Worm (Caenorhabditis elegans): Measurements from ENCODE around the gene unc-27.

Gene unc-27

DNA sequence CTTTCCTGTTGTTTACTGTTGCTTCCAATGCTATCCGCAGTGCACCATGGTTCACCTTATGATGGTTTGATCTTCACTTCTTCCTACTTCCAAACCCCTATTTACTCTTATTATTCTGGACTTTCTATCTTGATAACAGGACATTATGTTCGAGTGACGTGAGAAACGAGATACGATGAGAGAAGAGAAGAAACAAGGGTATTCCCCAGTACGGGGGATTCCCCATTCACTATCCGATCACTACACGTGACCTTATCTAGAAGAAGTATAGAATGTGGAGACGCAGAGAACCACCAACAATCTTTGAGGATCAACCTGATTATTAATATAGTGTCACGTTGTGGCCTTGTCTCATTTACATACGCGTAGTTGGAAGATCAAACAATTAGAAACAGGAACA is 36.7 kb upstream of the unc-27 start (continued):
- TF ChIP-seq unc-98 (GFP tag; IDR thresholded peaks at IDR 0.05) (no peak), efl-3 (GFP tag; optimal IDR thresholded peaks at IDR 0.05) (no peak), ceh-8 (GFP tag; optimal IDR thresholded peaks at IDR 0.05) (no peak), mab-9 (GFP tag; IDR thresholded peaks at IDR 0.05) (no peak), tbx-2 (tag; optimal IDR thresholded peaks at IDR 0.05) (peak; percentile 13), F16B12.6 (tag; optimal IDR thresholded peaks at IDR 0.05) (no peak), isw-1 (GFP tag; IDR thresholded peaks at IDR 0.05) (no peak), alr-1 (tag; optimal IDR thresholded peaks at IDR 0.05; ENCODE audit: borderline replicate concordance) (no peak), dsc-1 (tag; optimal IDR thresholded peaks at IDR 0.05) (no peak), lin-39 (tag; optimal IDR thresholded peaks at IDR 0.05) (no peak), mdl-1 (tag; optimal IDR thresholded peaks at IDR 0.05) (peak in 1 of 2 experiments; percentile 61), nhr-71 (tag; optimal IDR thresholded peaks at IDR 0.05) (peak; percentile 58), snu-23 (GFP tag; optimal IDR thresholded peaks at IDR 0.05) (peak; percentile 36), zip-4 (GFP tag; optimal IDR thresholded peaks at IDR 0.05) (no peak), sptf-1 (tag; optimal IDR thresholded peaks at IDR 0.05) (no peak), egl-13 (tag; optimal IDR thresholded peaks at IDR 0.05) (no peak), ztf-4 (tag; optimal IDR thresholded peaks at IDR 0.05) (peak; percentile 11), nhr-90 (tag; optimal IDR thresholded peaks at IDR 0.05; ENCODE audit: poor library complexity) (peak; percentile 20), elt-3 (tag; optimal IDR thresholded peaks at IDR 0.05) (peak in 3 of 6 experiments; percentile 13 to 93 (median 75)), nhr-20 (tag; optimal IDR thresholded peaks at IDR 0.05) (peak; percentile 60), ama-1 (optimal IDR thresholded peaks at IDR 0.05) (no peak), aha-1 (tag; optimal IDR thresholded peaks at IDR 0.05) (no peak), pag-3 (tag; optimal IDR thresholded peaks at IDR 0.05; ENCODE audit: borderline replicate concordance, insufficient read depth) (no peak), unc-86 (tag; optimal IDR thresholded peaks at IDR 0.05) (no peak), ceh-90 (tag; optimal IDR thresholded peaks at IDR 0.05) (no peak), nhr-19 (GFP tag; conservative IDR thresholded peaks at IDR 0.05) (peak; percentile 25), ceh-82 (tag; optimal IDR thresholded peaks at IDR 0.05) (no peak)

DNA sequence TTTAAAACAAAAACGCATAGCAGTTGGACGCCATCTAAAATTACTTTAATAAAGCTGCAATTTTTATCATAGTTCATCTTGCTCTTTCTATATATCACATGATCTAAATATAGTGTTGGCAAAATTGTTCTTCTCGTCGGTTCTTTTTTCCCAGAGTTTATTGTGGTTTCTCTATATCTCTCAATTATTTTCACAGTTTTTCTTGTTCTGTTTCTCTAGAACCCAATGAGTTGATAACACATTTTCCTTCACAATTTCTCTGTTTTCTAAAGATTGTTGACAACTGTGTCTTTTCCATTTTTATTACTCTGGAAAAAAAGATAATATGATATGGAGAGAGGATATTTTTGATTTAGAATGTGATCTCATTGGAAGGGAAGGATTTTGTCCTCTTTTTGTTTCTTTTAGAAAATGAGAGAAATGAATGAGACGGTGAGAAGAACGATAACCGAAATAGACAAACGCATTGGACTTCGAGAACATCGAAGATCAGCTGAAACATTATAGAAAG is 34.9 kb upstream of the unc-27 start:
- TF ChIP-seq unc-130 (tag; optimal IDR thresholded peaks at IDR 0.05) (no peak), zip-4 (GFP tag; optimal IDR thresholded peaks at IDR 0.05) (no peak), blmp-1 (tag; optimal IDR thresholded peaks at IDR 0.05) (peak; percentile 40), ztf-11 (tag; optimal IDR thresholded peaks at IDR 0.05) (no peak), nhr-85 (tag) (no peak), dsc-1 (tag; optimal IDR thresholded peaks at IDR 0.05) (no peak), C04F5.9 (tag; optimal IDR thresholded peaks at IDR 0.05) (no peak), mef-2 (tag; optimal IDR thresholded peaks at IDR 0.05) (no peak), nhr-84 (tag; optimal IDR thresholded peaks at IDR 0.05) (no peak), nhr-90 (tag; optimal IDR thresholded peaks at IDR 0.05; ENCODE audit: poor library complexity) (no peak), tbx-2 (tag; optimal IDR thresholded peaks at IDR 0.05) (no peak), grh-1 (GFP tag; IDR thresholded peaks at IDR 0.05) (no peak), elt-3 (tag; optimal IDR thresholded peaks at IDR 0.05) (peak in 2 of 6 experiments; percentile 48 to 88), C16A3.4 (tag; optimal IDR thresholded peaks at IDR 0.05) (no peak), mab-9 (GFP tag; IDR thresholded peaks at IDR 0.05) (no peak), lin-15B (tag; optimal IDR thresholded peaks at IDR 0.05) (no peak), sup-37 (GFP tag; optimal IDR thresholded peaks at IDR 0.05) (no peak), pag-3 (tag; optimal IDR thresholded peaks at IDR 0.05; ENCODE audit: borderline replicate concordance, insufficient read depth) (no peak), swsn-7 (tag; optimal IDR thresholded peaks at IDR 0.05) (no peak), unc-30 (tag; optimal IDR thresholded peaks at IDR 0.05) (no peak), hpl-2 (GFP tag; optimal IDR thresholded peaks at IDR 0.05) (no peak), zag-1 (tag; optimal IDR thresholded peaks at IDR 0.05) (no peak), skn-1 (tag; optimal IDR thresholded peaks at IDR 0.05) (no peak), nhr-77 (tag; optimal IDR thresholded peaks at IDR 0.05) (no peak), lin-35 (GFP tag; optimal IDR thresholded peaks at IDR 0.05) (peak in 1 of 2 experiments; percentile 21), mep-1 (tag; optimal IDR thresholded peaks at IDR 0.05) (no peak), lsy-2 (tag; optimal IDR thresholded peaks at IDR 0.05) (peak in 1 of 2 experiments; percentile 56), nhr-12 (tag; optimal IDR thresholded peaks at IDR 0.05) (no peak), efl-1 (optimal IDR thresholded peaks at IDR 0.05) (no peak), efl-1 (GFP tag; optimal IDR thresholded peaks at IDR 0.05 in 1 of 2) (peak in 1 of 2 experiments; percentile 71), snu-23 (GFP tag; optimal IDR thresholded peaks at IDR 0.05) (peak; percentile 14), ceh-90 (tag; optimal IDR thresholded peaks at IDR 0.05) (no peak), alr-1 (tag; optimal IDR thresholded peaks at IDR 0.05; ENCODE audit: borderline replicate concordance) (no peak), nhr-20 (tag; optimal IDR thresholded peaks at IDR 0.05) (peak; percentile 62), ceh-82 (tag; optimal IDR thresholded peaks at IDR 0.05) (no peak), aha-1 (tag; optimal IDR thresholded peaks at IDR 0.05) (no peak), egl-27 (tag; optimal IDR thresholded peaks at IDR 0.05) (no peak)
